Fruit fly (Drosophila melanogaster) whole organism, embryonic: ENCODE data around the gene Pfdn2.
A peak's percentile ranks its signal among the peaks of the same experiment; 100 is the strongest.

ENCODE experiments used
- Aef1 ChIP-seq: fragments of 200-800 bp; sonication (Bioruptor generic); IDR thresholded peaks from 3 replicates; pipeline ENCODE4 v1.3.6; 2022; ENCODE audit warnings: missing biosample characterization, missing genetic modification characterization
- Awh ChIP-seq: fragments of 200-800 bp; sonication (Bioruptor generic); IDR thresholded peaks from 2 replicates; pipeline ENCODE4, ENCODE4 v1.3.6; 2022; ENCODE audit warnings: missing biosample characterization, missing genetic modification characterization
- Bdp1 ChIP-seq: fragments of 200-800 bp; sonication (Bioruptor generic); optimal IDR thresholded peaks from 3 replicates; lab custom pipeline; 2016; ENCODE audit warnings: missing biosample characterization, missing genetic modification characterization
- Bgb ChIP-seq: fragments of 200-800 bp; sonication (Bioruptor generic); IDR thresholded peaks from 2 replicates; pipeline ENCODE4 v1.3.6; 2022; ENCODE audit warnings: missing biosample characterization, missing genetic modification characterization; ENCODE audit not compliant: partially characterized antibody
- CG10431 ChIP-seq: fragments of 200-800 bp; sonication (Bioruptor generic); optimal IDR thresholded peaks from 3 replicates; lab custom pipeline; 2018; ENCODE audit warnings: missing biosample characterization, mild to moderate bottlenecking, missing genetic modification characterization
- CG10543 ChIP-seq: fragments of 200-800 bp; sonication (Bioruptor generic); optimal IDR thresholded peaks from 3 replicates; lab custom pipeline; 2017; ENCODE audit warnings: missing biosample characterization, mild to moderate bottlenecking, missing genetic modification characterization, moderate library complexity
- CG10959 ChIP-seq: fragments of 200-800 bp; sonication (Bioruptor generic); IDR thresholded peaks from 2 replicates; pipeline ENCODE4 v1.3.6; 2022; ENCODE audit warnings: missing biosample characterization, missing genetic modification characterization
- CG10979 ChIP-seq: fragments of 200-800 bp; sonication (Bioruptor generic); optimal IDR thresholded peaks from 2 replicates; lab custom pipeline; 2018; ENCODE audit warnings: missing biosample characterization, mild to moderate bottlenecking, missing genetic modification characterization, moderate library complexity
- CG11247 ChIP-seq: fragments of 200-800 bp; sonication (Bioruptor generic); IDR thresholded peaks from 2 replicates; pipeline ENCODE4 v1.3.6; 2022; ENCODE audit warnings: missing biosample characterization, missing genetic modification characterization
- CG1233 ChIP-seq: fragments of 200-800 bp; sonication (Bioruptor generic); optimal IDR thresholded peaks from 4 replicates; lab custom pipeline; 2018; ENCODE audit warnings: missing biosample characterization, mild to moderate bottlenecking, missing genetic modification characterization
- CG13123 ChIP-seq: fragments of 200-800 bp; sonication (Bioruptor generic); optimal IDR thresholded peaks from 2 replicates; lab custom pipeline; 2016; ENCODE audit warnings: missing biosample characterization, missing genetic modification characterization
- CG13894 ChIP-seq: fragments of 200-800 bp; sonication (Bioruptor generic); optimal IDR thresholded peaks from 3 replicates; lab custom pipeline; 2018; ENCODE audit warnings: missing biosample characterization, mild to moderate bottlenecking, missing genetic modification characterization, moderate library complexity
- CG2116 ChIP-seq: fragments of 200-800 bp; sonication (Bioruptor generic); optimal IDR thresholded peaks from 3 replicates; lab custom pipeline; 2018; ENCODE audit warnings: missing biosample characterization, mild to moderate bottlenecking, missing genetic modification characterization
- CG3065 ChIP-seq: fragments of 200-800 bp; sonication (Bioruptor generic); optimal IDR thresholded peaks from 2 replicates; lab custom pipeline; 2016; ENCODE audit warnings: missing biosample characterization, missing genetic modification characterization
- CG31365 ChIP-seq: fragments of 200-800 bp; sonication (Bioruptor generic); optimal IDR thresholded peaks from 2 replicates; lab custom pipeline; 2018; ENCODE audit warnings: missing biosample characterization, mild to moderate bottlenecking, missing genetic modification characterization
- CG3281 ChIP-seq: fragments of 200-800 bp; sonication (Bioruptor generic); optimal IDR thresholded peaks from 3 replicates; lab custom pipeline; 2017; ENCODE audit warnings: missing biosample characterization, mild to moderate bottlenecking, missing genetic modification characterization
- CG34422 ChIP-seq: fragments of 200-800 bp; sonication (Bioruptor generic); IDR thresholded peaks from 3 replicates; pipeline ENCODE4 v1.3.6; 2022; ENCODE audit warnings: missing biosample characterization, missing genetic modification characterization
- CG3995 ChIP-seq: fragments of 200-800 bp; sonication (Bioruptor generic); optimal IDR thresholded peaks from 3 replicates; lab custom pipeline; 2016; ENCODE audit warnings: missing biosample characterization, missing genetic modification characterization
- CG4404 ChIP-seq: fragments of 200-800 bp; sonication (Bioruptor generic); IDR thresholded peaks from 2 replicates; pipeline ENCODE4 v1.3.6; 2022; ENCODE audit warnings: missing biosample characterization, missing genetic modification characterization
- CG6272 ChIP-seq: fragments of 200-800 bp; sonication (Bioruptor generic); IDR thresholded peaks from 2 replicates; pipeline ENCODE4 v1.3.6; 2022; ENCODE audit warnings: missing biosample characterization, missing genetic modification characterization
- CG6854 ChIP-seq: fragments of 200-800 bp; sonication (Bioruptor generic); optimal IDR thresholded peaks from 3 replicates; lab custom pipeline; 2017; ENCODE audit warnings: missing biosample characterization, mild to moderate bottlenecking, missing genetic modification characterization
- CG7786 ChIP-seq: fragments of 200-800 bp; sonication (Bioruptor generic); optimal IDR thresholded peaks from 2 replicates; lab custom pipeline; 2016; ENCODE audit warnings: missing biosample characterization, missing genetic modification characterization
- CG9817 ChIP-seq: fragments of 200-800 bp; sonication (Bioruptor generic); optimal IDR thresholded peaks from 2 replicates; lab custom pipeline; 2018; ENCODE audit warnings: missing biosample characterization, mild to moderate bottlenecking, missing genetic modification characterization, moderate library complexity
- Doc2 ChIP-seq: fragments of 200-800 bp; sonication (Bioruptor generic); IDR thresholded peaks from 2 replicates; pipeline ENCODE4 v1.3.6; 2022; ENCODE audit warnings: missing biosample characterization, missing genetic modification characterization
- Fer1 ChIP-seq: fragments of 200-800 bp; sonication (Bioruptor generic); optimal IDR thresholded peaks from 2 replicates; lab custom pipeline; 2017; ENCODE audit warnings: missing biosample characterization, mild to moderate bottlenecking, missing genetic modification characterization
- HHEX ChIP-seq: fragments of 200-800 bp; sonication (Bioruptor generic); optimal IDR thresholded peaks from 3 replicates; lab custom pipeline; 2017; ENCODE audit warnings: missing biosample characterization, mild to moderate bottlenecking, missing genetic modification characterization, missing genetic modification reagents
- HLH4C ChIP-seq: fragments of 200-800 bp; sonication (Bioruptor generic); IDR thresholded peaks from 3 replicates; pipeline ENCODE4 v1.3.6; 2022; ENCODE audit warnings: missing biosample characterization, missing genetic modification characterization; ENCODE audit not compliant: partially characterized antibody
- Hand ChIP-seq: fragments of 200-800 bp; sonication (Bioruptor generic); optimal IDR thresholded peaks from 2 replicates; lab custom pipeline; 2017; ENCODE audit warnings: mild to moderate bottlenecking, missing biosample characterization, missing genetic modification reagents, missing genetic modification characterization
- Hmr ChIP-seq: fragments of 200-800 bp; sonication (Bioruptor generic); optimal IDR thresholded peaks from 3 replicates; lab custom pipeline; 2017; ENCODE audit warnings: mild to moderate bottlenecking, missing biosample characterization, missing genetic modification reagents, missing genetic modification characterization
- Mes4 ChIP-seq: fragments of 200-800 bp; sonication (Bioruptor generic); optimal IDR thresholded peaks from 2 replicates; lab custom pipeline; 2016; ENCODE audit warnings: missing biosample characterization, missing genetic modification characterization
- Mrtf ChIP-seq: fragments of 200-800 bp; sonication (Bioruptor generic); IDR thresholded peaks from 3 replicates; pipeline ENCODE4 v1.3.6; 2022; ENCODE audit warnings: missing biosample characterization, missing genetic modification characterization
- PHDP ChIP-seq: fragments of 200-800 bp; sonication (Bioruptor generic); optimal IDR thresholded peaks from 3 replicates; lab custom pipeline; 2018; ENCODE audit warnings: missing biosample characterization, mild to moderate bottlenecking, missing genetic modification characterization, moderate library complexity
- TFAM ChIP-seq: fragments of 200-800 bp; sonication (Bioruptor generic); optimal IDR thresholded peaks from 2 replicates; lab custom pipeline; 2017; ENCODE audit warnings: missing biosample characterization, missing genetic modification characterization, inconsistent platforms
- Trl ChIP-seq, 3 experiments: fragments of >200 bp in 2 of 3; fragments of 200-800 bp in 1 of 3; sonication (Bioruptor generic) in 1 of 3; optimal IDR thresholded peaks; 2 replicates in 1 of 3; 3 replicates in 2 of 3; lab custom pipeline; 2016 to 2017; ENCODE audit warnings: missing biosample characterization in 1 of 3, missing genetic modification characterization in 1 of 3
- br ChIP-seq: fragments of >200 bp; optimal IDR thresholded peaks from 2 replicates; lab custom pipeline; 2017
- dimm ChIP-seq: fragments of 200-800 bp; sonication (Bioruptor generic); IDR thresholded peaks from 2 replicates; pipeline ENCODE4 v1.3.6; 2022; ENCODE audit warnings: missing biosample characterization, missing genetic modification characterization
- esg ChIP-seq: fragments of 200-800 bp; sonication (Bioruptor generic); conservative IDR thresholded peaks from 2 replicates; pipeline ENCODE4 v1.3.6; 2022; ENCODE audit warnings: missing biosample characterization, missing genetic modification characterization
- ewg ChIP-seq: fragments of 200-800 bp; sonication (Bioruptor generic); optimal IDR thresholded peaks from 3 replicates; lab custom pipeline; 2017; ENCODE audit warnings: mild to moderate bottlenecking, missing biosample characterization, missing genetic modification reagents, missing genetic modification characterization
- hb ChIP-seq: fragments of 200-800 bp; sonication (Bioruptor generic); IDR thresholded peaks from 3 replicates; pipeline ENCODE4 v1.3.6; 2022; ENCODE audit warnings: missing biosample characterization, missing genetic modification characterization; ENCODE audit not compliant: partially characterized antibody
- kni ChIP-seq: fragments of 200-800 bp; sonication (Bioruptor generic); optimal IDR thresholded peaks from 3 replicates; lab custom pipeline; 2017; ENCODE audit warnings: mild to moderate bottlenecking, missing biosample characterization, missing genetic modification reagents, missing genetic modification characterization
- org-1 ChIP-seq: fragments of 200-800 bp; sonication (Bioruptor generic); optimal IDR thresholded peaks from 2 replicates; lab custom pipeline; 2017; ENCODE audit warnings: missing biosample characterization, missing genetic modification characterization
- pros ChIP-seq: fragments of 200-800 bp; sonication (Bioruptor generic); optimal IDR thresholded peaks from 3 replicates; lab custom pipeline; 2019; ENCODE audit warnings: missing biosample characterization, mild to moderate bottlenecking, missing genetic modification characterization, moderate library complexity
- rib ChIP-seq: fragments of 200-800 bp; sonication (Bioruptor generic); IDR thresholded peaks from 2 replicates; pipeline ENCODE4 v1.3.6; 2022; ENCODE audit warnings: missing biosample characterization, missing genetic modification characterization
- sima ChIP-seq: fragments of 200-800 bp; sonication (Bioruptor generic); optimal IDR thresholded peaks from 2 replicates; lab custom pipeline; 2016; ENCODE audit warnings: missing biosample characterization, missing genetic modification characterization
- stc ChIP-seq: fragments of 200-800 bp; sonication (Bioruptor generic); IDR thresholded peaks from 2 replicates; pipeline ENCODE4 v1.3.6; 2022; ENCODE audit warnings: missing biosample characterization, missing genetic modification characterization
- tgo ChIP-seq: fragments of 200-800 bp; sonication (Bioruptor generic); IDR thresholded peaks from 3 replicates; pipeline ENCODE4 v1.3.6; 2022; ENCODE audit warnings: missing biosample characterization, missing genetic modification characterization
- vvl ChIP-seq: fragments of 200-800 bp; sonication (Bioruptor generic); IDR thresholded peaks from 2 replicates; pipeline ENCODE4 v1.3.6; 2022; ENCODE audit warnings: missing biosample characterization, missing genetic modification characterization

Gene Pfdn2

DNA sequence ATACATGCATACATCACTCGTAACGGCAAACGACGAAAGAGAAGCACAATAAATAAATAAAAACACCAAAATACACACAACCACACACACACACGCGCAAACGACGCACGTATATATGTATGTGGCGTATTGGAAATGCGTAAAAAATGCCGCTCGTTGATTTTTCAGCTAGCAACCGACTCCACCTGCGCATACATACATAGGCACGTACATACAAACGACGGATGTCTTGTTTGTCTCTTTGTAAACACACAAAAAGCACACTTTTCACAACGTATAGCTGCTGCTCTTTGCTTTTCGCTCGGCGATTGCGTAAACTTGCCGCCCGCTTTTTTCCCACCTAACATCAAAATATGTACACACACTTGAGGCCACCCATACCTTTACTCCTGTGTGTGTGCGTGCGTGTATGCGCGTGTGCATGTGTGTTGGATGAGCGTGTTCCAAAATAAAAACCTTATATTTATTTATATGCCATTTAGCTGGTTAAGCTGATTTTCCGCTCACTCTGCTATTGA lies 45.8 kb upstream of the Pfdn2 start (continued):
- TF ChIP-seq Trl (optimal IDR thresholded peaks at IDR 0.05; lab: Kevin White, UChicago) (peak in 1 of 2 experiments; percentile 68), Trl (GFP tag; optimal IDR thresholded peaks at IDR 0.05; lab: Kevin White, UChicago) (no peak), CG1233 (GFP tag; lab: Kevin White, UChicago) (peak; percentile 57), CG3995 (GFP tag; lab: Kevin White, UChicago) (no peak), CG10431 (GFP tag; lab: Kevin White, UChicago) (peak; percentile 40), Bgb (GFP tag; lab: Robert Waterston, UW) (no peak; the same call in 1 of the 2 replicates)

DNA sequence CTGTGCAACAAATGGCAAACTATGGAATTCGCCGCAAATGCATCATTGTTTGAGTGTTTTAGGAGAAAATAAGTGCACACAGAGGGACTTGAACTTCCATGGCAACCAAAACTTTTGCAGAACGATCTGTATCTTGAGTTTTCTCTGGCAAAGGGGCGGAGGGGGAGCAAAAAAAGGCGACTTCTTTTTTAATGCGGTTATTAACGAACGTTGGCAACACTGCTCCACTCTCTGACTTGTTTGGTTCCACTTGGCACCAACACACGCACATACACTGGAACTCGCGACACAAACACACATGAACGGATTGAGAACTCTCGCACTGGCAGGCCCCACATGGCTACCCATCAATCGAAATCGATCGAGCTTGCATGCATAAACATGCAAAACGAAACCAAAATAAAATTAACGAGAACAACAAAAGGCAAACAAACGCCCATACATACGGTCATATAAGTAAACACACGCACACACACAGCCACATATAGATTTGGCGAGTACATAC lies 45.3 kb upstream of the Pfdn2 start:
- TF ChIP-seq CG34422 (no peak), kni (GFP tag; lab: Kevin White, UChicago) (no peak), Doc2 (no peak), CG11247 (GFP tag; lab: Robert Waterston, UW) (0 out of 2 replicates have a peak, but pooled peaks have one; percentile 17), CG3065 (GFP tag; lab: Kevin White, UChicago) (no peak), Bdp1 (GFP tag; lab: Kevin White, UChicago) (no peak), tgo (GFP tag; lab: Robert Waterston, UW) (peak; percentile 23; the same call in 1 of the 3 replicates), rib (no peak), dimm (GFP tag; lab: Robert Waterston, UW) (no peak), CG31365 (tag; lab: Kevin White, UChicago) (no peak), PHDP (no peak), sima (no peak), Awh (GFP tag; lab: Robert Waterston, UW) (no peak), Hmr (no peak), TFAM (GFP tag; lab: Kevin White, UChicago) (no peak), CG13123 (no peak), br (lab: Kevin White, UChicago) (no peak), HLH4C (GFP tag; lab: Robert Waterston, UW) (no peak), Fer1 (GFP tag; lab: Kevin White, UChicago) (no peak), CG10979 (tag; lab: Kevin White, UChicago) (no peak), CG7786 (GFP tag; lab: Kevin White, UChicago) (no peak), CG9817 (tag; lab: Kevin White, UChicago) (peak; percentile 27), Mes4 (GFP tag; lab: Kevin White, UChicago) (no peak), hb (no peak), CG3281 (GFP tag; lab: Kevin White, UChicago) (no peak), Bgb (GFP tag; lab: Robert Waterston, UW) (no peak), vvl (peak; percentile 41), CG10959 (no peak), CG6272 (peak; percentile 23; the same call in 1 of the 2 replicates), Hand (GFP tag; lab: Kevin White, UChicago) (no peak), org-1 (GFP tag; lab: Kevin White, UChicago) (no peak), HHEX (no peak), CG1233 (GFP tag; lab: Kevin White, UChicago) (no peak), CG13894 (no peak), Aef1 (GFP tag; lab: Robert Waterston, UW) (no peak), stc (GFP tag; lab: Robert Waterston, UW) (no peak), esg (GFP tag; lab: Robert Waterston, UW) (no peak), ewg (GFP tag; lab: Kevin White, UChicago) (no peak), pros (GFP tag; lab: Kevin White, UChicago) (no peak), Mrtf (GFP tag; lab: Robert Waterston, UW) (0 out of 3 replicates have a peak, but pooled peaks have one; percentile 28), CG10543 (GFP tag; lab: Kevin White, UChicago) (no peak), CG6854 (no peak), CG2116 (GFP tag; lab: Kevin White, UChicago) (no peak), CG4404 (GFP tag; lab: Robert Waterston, UW) (0 out of 2 replicates have a peak, but pooled peaks have one; percentile 10)
